Worm (Caenorhabditis elegans): Measurements from ENCODE around the gene E03H12.5.

ce11 chrIV:4934103-4934502 is 42.9 kb upstream of the E03H12.5 start, which contains the start of gene str-153:
- TF ChIP-seq ama-1 (optimal IDR thresholded peaks at IDR 0.05) (no peak), tbx-2 (tag; optimal IDR thresholded peaks at IDR 0.05) (no peak), ceh-22 (tag; optimal IDR thresholded peaks at IDR 0.05) (no peak), unc-86 (tag; optimal IDR thresholded peaks at IDR 0.05) (no peak), pqm-1 (tag; optimal IDR thresholded peaks at IDR 0.05) (no peak), lin-11 (tag; optimal IDR thresholded peaks at IDR 0.05) (no peak), ceh-19 (GFP tag; optimal IDR thresholded peaks at IDR 0.05) (no peak), dmd-4 (tag; optimal IDR thresholded peaks at IDR 0.05; ENCODE audit: borderline replicate concordance) (no peak), K09A11.1 (tag; optimal IDR thresholded peaks at IDR 0.05; ENCODE audit: insufficient read depth) (no peak), rnt-1 (tag; optimal IDR thresholded peaks at IDR 0.05) (no peak), pha-4 (tag; optimal IDR thresholded peaks at IDR 0.05) (no peak), lim-6 (tag; optimal IDR thresholded peaks at IDR 0.05) (no peak)

All from whole organism, late embryonic.